Worm (Caenorhabditis elegans) whole organism, young adult: Measurements from ENCODE around the gene srz-6.
A peak's percentile ranks its signal among the peaks of the same experiment; 100 is the strongest.

Source experiments
- B0035.1 ChIP-seq: sonication (generic microtip); optimal IDR thresholded peaks from 2 replicates; lab custom pipeline; 2016; ENCODE audit warnings: missing genetic modification characterization, mild to moderate bottlenecking, missing compliant biosample characterization, missing genotype, missing genetic modification reagents
- B0261.1 ChIP-seq: sonication (generic microtip); optimal IDR thresholded peaks from 2 replicates; lab custom pipeline; 2016; ENCODE audit warnings: mild to moderate bottlenecking, missing genetic modification characterization, moderate library complexity, missing compliant biosample characterization
- C17E4.6 ChIP-seq: fragments of 200-800 bp; sonication (Bioruptor generic); IDR thresholded peaks from 2 replicates; pipeline ENCODE4 v1.3.6; 2022; ENCODE audit warnings: missing genetic modification reagents, missing genetic modification characterization, missing compliant biosample characterization
- D2030.7 ChIP-seq: fragments of 200-800 bp; sonication (Bioruptor generic); IDR thresholded peaks from 2 replicates; pipeline ENCODE4 v1.3.6; 2022; ENCODE audit warnings: missing genetic modification reagents, missing genetic modification characterization, missing compliant biosample characterization
- F33H1.4 ChIP-seq: fragments of 200-800 bp; sonication (Bioruptor generic); IDR thresholded peaks from 2 replicates; pipeline ENCODE4 v1.3.6; 2022; ENCODE audit warnings: missing genetic modification reagents, missing genetic modification characterization, missing compliant biosample characterization
- F49E8.2 ChIP-seq: sonication (generic microtip); optimal IDR thresholded peaks from 3 replicates; lab custom pipeline; 2017; ENCODE audit warnings: missing genetic modification characterization, mild to moderate bottlenecking, missing compliant biosample characterization, antibody characterized with exemption, moderate library complexity; ENCODE audit not compliant: insufficient read depth
- F57A8.1 ChIP-seq: fragments of 200-800 bp; sonication (Bioruptor generic); optimal IDR thresholded peaks from 2 replicates; lab custom pipeline; 2018; ENCODE audit warnings: mild to moderate bottlenecking, missing genetic modification characterization, moderate library complexity, missing compliant biosample characterization
- K11D2.4 ChIP-seq: fragments of 200-800 bp; sonication (Bioruptor generic); IDR thresholded peaks from 2 replicates; pipeline ENCODE4 v1.3.6; 2022; ENCODE audit warnings: missing genetic modification reagents, missing genetic modification characterization, missing compliant biosample characterization
- ZK185.1 ChIP-seq: sonication (generic microtip); optimal IDR thresholded peaks from 2 replicates; lab custom pipeline; 2016; ENCODE audit warnings: mild to moderate bottlenecking, missing genetic modification characterization, missing compliant biosample characterization; ENCODE audit not compliant: poor library complexity, severe bottlenecking
- bed-2 ChIP-seq: fragments of 200-800 bp; sonication (Bioruptor generic); IDR thresholded peaks from 2 replicates; pipeline ENCODE4 v1.3.6; 2022; ENCODE audit warnings: missing genetic modification reagents, missing genetic modification characterization, missing compliant biosample characterization
- cebp-2 ChIP-seq: fragments of 200-800 bp; sonication (Bioruptor generic); IDR thresholded peaks from 2 replicates; pipeline ENCODE4 v1.3.6; 2022; ENCODE audit warnings: missing genetic modification characterization, missing compliant biosample characterization
- ceh-100 ChIP-seq: fragments of 200-800 bp; sonication (Bioruptor generic); IDR thresholded peaks from 2 replicates; pipeline ENCODE4 v1.3.6; 2022; ENCODE audit warnings: missing genetic modification reagents, missing genetic modification characterization, missing compliant biosample characterization
- dox-1 ChIP-seq: fragments of 200-800 bp; sonication (Bioruptor generic); IDR thresholded peaks from 2 replicates; pipeline ENCODE4 v1.3.6; 2022; ENCODE audit warnings: missing genetic modification reagents, missing genetic modification characterization, missing compliant biosample characterization
- efl-1 ChIP-seq: fragments of 150-350 bp; optimal IDR thresholded peaks from 2 replicates; lab custom pipeline; 2014; ENCODE audit warnings: missing biosample characterization, missing genetic modification reagents, missing genetic modification characterization
- egl-44 ChIP-seq: fragments of 200-800 bp; sonication (Bioruptor generic); IDR thresholded peaks from 2 replicates; pipeline ENCODE4 v1.3.6; 2022; ENCODE audit warnings: missing genetic modification reagents, missing genetic modification characterization, missing compliant biosample characterization
- egrh-3 ChIP-seq: fragments of 200-800 bp; sonication (Bioruptor generic); IDR thresholded peaks from 2 replicates; pipeline ENCODE4 v1.3.6; 2022; ENCODE audit warnings: missing genetic modification reagents, missing genetic modification characterization, missing compliant biosample characterization
- ekl-4 ChIP-seq: fragments of 200-800 bp; sonication (Bioruptor generic); IDR thresholded peaks from 2 replicates; pipeline ENCODE4 v1.3.6; 2022; ENCODE audit warnings: missing genetic modification reagents, missing genetic modification characterization, missing compliant biosample characterization
- him-1 ChIP-seq: sonication (generic microtip); optimal IDR thresholded peaks from 2 replicates; lab custom pipeline; 2016; ENCODE audit warnings: missing genotype, missing genetic modification reagents, missing genetic modification characterization, missing compliant biosample characterization
- hmg-1.2 ChIP-seq: fragments of 200-800 bp; sonication (Bioruptor generic); IDR thresholded peaks from 2 replicates; pipeline ENCODE4 v1.3.6; 2022; ENCODE audit warnings: missing genetic modification reagents, missing genetic modification characterization, missing compliant biosample characterization
- hrde-1 ChIP-seq: sonication (generic microtip); optimal IDR thresholded peaks from 2 replicates; lab custom pipeline; 2016; ENCODE audit warnings: missing genetic modification characterization, mild to moderate bottlenecking, missing compliant biosample characterization, moderate library complexity, missing genotype, missing genetic modification reagents, borderline replicate concordance
- lin-26 ChIP-seq: fragments of 200-800 bp; sonication (Bioruptor generic); IDR thresholded peaks from 2 replicates; pipeline ENCODE4 v1.3.6; 2022; ENCODE audit warnings: missing genetic modification reagents, missing genetic modification characterization, missing compliant biosample characterization
- lsl-1 ChIP-seq: fragments of 200-800 bp; sonication (Bioruptor generic); optimal IDR thresholded peaks from 2 replicates; lab custom pipeline; 2018; ENCODE audit warnings: mild to moderate bottlenecking, missing genetic modification characterization, moderate library complexity, missing compliant biosample characterization
- madf-6 ChIP-seq: fragments of 200-800 bp; sonication (Bioruptor generic); IDR thresholded peaks from 2 replicates; pipeline ENCODE4 v1.3.6; 2022; ENCODE audit warnings: missing genetic modification reagents, missing genetic modification characterization, missing compliant biosample characterization
- mes-4 ChIP-seq: sonication (generic microtip); optimal IDR thresholded peaks from 2 replicates; lab custom pipeline; 2016; ENCODE audit warnings: missing genotype, missing genetic modification characterization, missing compliant biosample characterization
- nfyb-1 ChIP-seq: fragments of 200-800 bp; sonication (Bioruptor generic); IDR thresholded peaks from 2 replicates; pipeline ENCODE4 v1.3.6; 2022; ENCODE audit warnings: missing genetic modification reagents, missing genetic modification characterization, missing compliant biosample characterization
- nhr-179 ChIP-seq: sonication (generic microtip); optimal IDR thresholded peaks from 2 replicates; lab custom pipeline; 2016; ENCODE audit warnings: mild to moderate bottlenecking, missing genetic modification characterization, missing compliant biosample characterization
- nhr-90 ChIP-seq: sonication (generic microtip); optimal IDR thresholded peaks from 2 replicates; lab custom pipeline; 2016; ENCODE audit warnings: missing genotype, mild to moderate bottlenecking, missing genetic modification characterization, missing compliant biosample characterization
- pha-4 ChIP-seq: fragments of 150-350 bp; sonication (generic microtip); optimal IDR thresholded peaks from 2 replicates; lab custom pipeline; 2014; ENCODE audit warnings: missing biosample characterization, missing genetic modification reagents, missing genetic modification characterization
- rec-8 ChIP-seq, 2 experiments: sonication (generic microtip); optimal IDR thresholded peaks; 2 replicates each; lab custom pipeline; 2016; ENCODE audit warnings: mild to moderate bottlenecking in 2 of 2, missing genetic modification characterization in 2 of 2, missing genetic modification reagents in 2 of 2, missing genotype in 2 of 2, missing biosample characterization in 1 of 2, missing compliant biosample characterization in 1 of 2, moderate library complexity in 1 of 2
- repo-1 ChIP-seq: sonication (generic microtip); optimal IDR thresholded peaks from 2 replicates; lab custom pipeline; 2017; ENCODE audit warnings: mild to moderate bottlenecking, missing genetic modification characterization, missing compliant biosample characterization
- rpc-1 ChIP-seq, 2 experiments: fragments of 150-350 bp in 1 of 2; sonication (generic microtip) in 1 of 2; optimal IDR thresholded peaks; 2 replicates each; lab custom pipeline; 2014 to 2018; ENCODE audit warnings: missing biosample characterization in 1 of 2, missing genetic modification characterization in 1 of 2, missing genetic modification reagents in 1 of 2, missing genotype in 1 of 2
- snpc-1.1 ChIP-seq: sonication (generic microtip); optimal IDR thresholded peaks from 2 replicates; lab custom pipeline; 2017; ENCODE audit warnings: missing genetic modification characterization, mild to moderate bottlenecking, missing compliant biosample characterization, antibody characterized with exemption, moderate library complexity, missing genotype, missing genetic modification reagents; ENCODE audit not compliant: insufficient read depth
- snpc-1.3 ChIP-seq: sonication (generic microtip); optimal IDR thresholded peaks from 2 replicates; lab custom pipeline; 2017; ENCODE audit warnings: missing genetic modification characterization, mild to moderate bottlenecking, missing compliant biosample characterization, antibody characterized with exemption, moderate library complexity, missing genotype, missing genetic modification reagents; ENCODE audit not compliant: insufficient read depth
- snpc-3.4 ChIP-seq: sonication (generic microtip); optimal IDR thresholded peaks from 2 replicates; lab custom pipeline; 2017; ENCODE audit warnings: missing genetic modification characterization, mild to moderate bottlenecking, missing compliant biosample characterization, antibody characterized with exemption, moderate library complexity, missing genotype, missing genetic modification reagents
- snpc-4 ChIP-seq, 5 experiments: fragments of 150-350 bp in 1 of 5; sonication (generic microtip) in 4 of 5; optimal IDR thresholded peaks; 2 replicates each; lab custom pipeline; 2014 to 2018; ENCODE audit warnings: missing genetic modification characterization in 5 of 5, missing biosample characterization in 3 of 5, antibody characterized with exemption in 2 of 5, mild to moderate bottlenecking in 2 of 5, missing compliant biosample characterization in 2 of 5, missing genotype in 2 of 5, moderate library complexity in 2 of 5, missing genetic modification reagents in 1 of 5
- tbp1 ChIP-seq: fragments of 200-800 bp; sonication (Bioruptor generic); optimal IDR thresholded peaks from 2 replicates; lab custom pipeline; 2018; ENCODE audit warnings: mild to moderate bottlenecking, missing genetic modification characterization, missing compliant biosample characterization
- unc-130 ChIP-seq: sonication (generic microtip); optimal IDR thresholded peaks from 2 replicates; lab custom pipeline; 2016; ENCODE audit warnings: missing genetic modification reagents, missing genetic modification characterization, missing compliant biosample characterization
- unc-62 ChIP-seq: fragments of 150-350 bp; optimal IDR thresholded peaks from 2 replicates; lab custom pipeline; 2014; ENCODE audit warnings: missing biosample characterization, missing genetic modification reagents, missing genetic modification characterization
- xnd-1 ChIP-seq: sonication (generic microtip); optimal IDR thresholded peaks from 2 replicates; lab custom pipeline; 2016; ENCODE audit warnings: missing genotype, missing genetic modification reagents, missing genetic modification characterization, missing compliant biosample characterization
- zfh-2 ChIP-seq: fragments of 200-800 bp; sonication (Bioruptor generic); conservative IDR thresholded peaks from 2 replicates; pipeline ENCODE4 v1.3.6; 2022; ENCODE audit warnings: missing genetic modification reagents, missing genetic modification characterization, missing compliant biosample characterization
- zim-3 ChIP-seq: sonication (generic microtip); optimal IDR thresholded peaks from 2 replicates; lab custom pipeline; 2017; ENCODE audit warnings: mild to moderate bottlenecking, missing genetic modification characterization, moderate library complexity, missing compliant biosample characterization
- ztf-18 ChIP-seq: sonication (generic microtip); optimal IDR thresholded peaks from 2 replicates; lab custom pipeline; 2016; ENCODE audit warnings: missing genotype, mild to moderate bottlenecking, missing genetic modification characterization, missing compliant biosample characterization
- ztf-25 ChIP-seq: fragments of 200-800 bp; sonication (Bioruptor generic); IDR thresholded peaks from 2 replicates; pipeline ENCODE4 v1.3.6; 2022; ENCODE audit warnings: missing genetic modification reagents, missing genetic modification characterization, missing compliant biosample characterization
- ztf-26 ChIP-seq: sonication (generic microtip); optimal IDR thresholded peaks from 2 replicates; lab custom pipeline; 2017; ENCODE audit warnings: missing genetic modification characterization, missing compliant biosample characterization

Gene srz-6

DNA sequence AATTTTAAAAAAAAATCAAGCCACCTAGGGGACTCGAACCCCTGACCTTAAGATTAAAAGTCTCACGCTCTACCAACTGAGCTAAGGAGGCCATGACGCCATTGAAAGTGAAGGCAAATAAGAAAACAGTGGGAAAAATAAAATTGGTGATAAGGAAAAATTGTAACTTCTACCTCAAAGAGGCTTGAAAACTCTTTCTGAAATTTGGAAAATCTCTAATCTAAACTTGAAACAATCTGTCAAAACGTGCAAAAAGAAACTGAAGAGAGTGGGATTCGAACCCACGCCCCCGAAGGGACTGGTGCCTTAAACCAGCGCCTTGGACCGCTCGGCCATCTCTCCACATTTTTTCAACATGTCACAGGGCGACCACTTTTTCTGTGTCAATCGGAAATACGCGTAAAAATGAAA is 49.6 kb downstream of the srz-6 start (continued):
- TF ChIP-seq madf-6 (GFP tag; lab: Robert Waterston, UW): peak; percentile 63
- TF ChIP-seq nhr-179: peak; percentile 51
- TF ChIP-seq lsl-1: peak; percentile 48
- peak; percentile 80 for TF ChIP-seq D2030.7 (GFP tag; lab: Robert Waterston, UW)
- peak; percentile 51 for TF ChIP-seq B0035.1 (tag; lab: Kevin White, UChicago)
- peak; percentile 3 to 62 for TF ChIP-seq rec-8 (tag; optimal IDR thresholded peaks at IDR 0.05; lab: Kevin White, UChicago)
- 0 out of 2 replicates have a peak, but pooled peaks have one; percentile 11 for TF ChIP-seq K11D2.4
- TF ChIP-seq xnd-1 (tag; lab: Kevin White, UChicago): peak; percentile 3

- peak; percentile 5 for TF ChIP-seq unc-130
- peak; percentile 67 for TF ChIP-seq nhr-90 (tag; lab: Kevin White, UChicago)
- TF ChIP-seq snpc-4 (GFP tag; optimal IDR thresholded peaks at IDR 0.05; lab: Kevin White, UChicago): peak; percentile 40
- TF ChIP-seq snpc-4 (tag; optimal IDR thresholded peaks at IDR 0.05; lab: Kevin White, UChicago): peak in 1 of 4 experiments; percentile 30
- peak; percentile 90 for TF ChIP-seq lin-26 (GFP tag; lab: Robert Waterston, UW)
- TF ChIP-seq zfh-2 (GFP tag; lab: Robert Waterston, UW): no peak
- TF ChIP-seq rpc-1 (optimal IDR thresholded peaks at IDR 0.05; lab: Kevin White, UChicago): peak; percentile 62
- TF ChIP-seq rpc-1 (tag; optimal IDR thresholded peaks at IDR 0.05; lab: Kevin White, UChicago): peak; percentile 84
- TF ChIP-seq ztf-25 (GFP tag; lab: Robert Waterston, UW): peak; percentile 36; the same call in 1 of the 2 replicates
- peak; percentile 39 for TF ChIP-seq mes-4 (tag; lab: Kevin White, UChicago)
- peak; percentile 54 for TF ChIP-seq snpc-3.4
- peak; percentile 11 for TF ChIP-seq F49E8.2 (tag; lab: Kevin White, UChicago)
- TF ChIP-seq nfyb-1: peak; percentile 72
- TF ChIP-seq unc-62 (GFP tag; lab: Kevin White, UChicago): no peak
- TF ChIP-seq egrh-3: no peak
- TF ChIP-seq B0261.1 (tag; lab: Kevin White, UChicago): peak; percentile 68
- TF ChIP-seq ztf-26 (tag; lab: Kevin White, UChicago): no peak
- TF ChIP-seq hrde-1 (tag; lab: Kevin White, UChicago): peak; percentile 67
- TF ChIP-seq him-1 (tag; lab: Kevin White, UChicago): peak; percentile 42
- TF ChIP-seq madf-6 (GFP tag; lab: Robert Waterston, UW): peak; percentile 41
- peak; percentile 84 for TF ChIP-seq tbp1 (GFP tag; lab: Kevin White, UChicago)
- TF ChIP-seq pha-4 (tag; lab: Kevin White, UChicago): no peak
- no peak for TF ChIP-seq F33H1.4 (GFP tag; lab: Robert Waterston, UW)
- peak; percentile 48 for TF ChIP-seq ZK185.1 (tag; lab: Kevin White, UChicago)
- TF ChIP-seq ceh-100 (GFP tag; lab: Robert Waterston, UW): 0 out of 2 replicates have a peak, but pooled peaks have one; percentile 24
- TF ChIP-seq hmg-1.2 (GFP tag; lab: Robert Waterston, UW): peak; percentile 48
- peak; percentile 35 for TF ChIP-seq zim-3 (tag; lab: Kevin White, UChicago)
- TF ChIP-seq snpc-1.3 (tag; lab: Kevin White, UChicago): peak; percentile 29
- TF ChIP-seq C17E4.6 (GFP tag; lab: Robert Waterston, UW): no peak
- TF ChIP-seq repo-1 (tag; lab: Kevin White, UChicago): peak; percentile 45
- TF ChIP-seq cebp-2 (GFP tag; lab: Robert Waterston, UW): 0 out of 2 replicates have a peak, but pooled peaks have one; percentile 21
- TF ChIP-seq efl-1 (GFP tag; lab: Kevin White, UChicago): peak; percentile 21
- TF ChIP-seq bed-2: no peak
- TF ChIP-seq ekl-4 (GFP tag; lab: Robert Waterston, UW): 0 out of 2 replicates have a peak, but pooled peaks have one; percentile 21
- peak; percentile 44 for TF ChIP-seq snpc-1.1 (tag; lab: Kevin White, UChicago)
- peak; percentile 57; the same call in 1 of the 2 replicates for TF ChIP-seq dox-1 (GFP tag; lab: Robert Waterston, UW)
- peak; percentile 56 for TF ChIP-seq F57A8.1 (GFP tag; lab: Kevin White, UChicago)
- peak; percentile 30; the same call in 1 of the 2 replicates for TF ChIP-seq egl-44 (GFP tag; lab: Robert Waterston, UW)
- peak; percentile 42 for TF ChIP-seq ztf-18 (tag; lab: Kevin White, UChicago)
Observed at ce11 chrII:12542594-12542997, 50.6 kb downstream of the srz-6 start.
